Worm (Caenorhabditis elegans) whole organism, L2 larva: ENCODE measurements around the gene C33F10.14.
"Not testable (repeated sequence)": the region's sequence is repeated elsewhere in the genome, so short reads cannot be mapped to it uniquely, and the experiment has no call there.

ENCODE experiments used
- C34F6.9 ChIP-seq: fragments of 150-350 bp; optimal IDR thresholded peaks from 2 replicates; lab custom pipeline; 2014; ENCODE audit warnings: missing biosample characterization, missing genetic modification characterization
- F13H6.1 ChIP-seq: sonication (generic microtip); optimal IDR thresholded peaks from 2 replicates; lab custom pipeline; 2016; ENCODE audit warnings: missing genetic modification characterization, missing compliant biosample characterization
- Y55F3AM.14 ChIP-seq: fragments of 200-800 bp; sonication (Bioruptor generic); optimal IDR thresholded peaks from 2 replicates; lab custom pipeline; 2018; ENCODE audit warnings: mild to moderate bottlenecking, missing genetic modification characterization, missing compliant biosample characterization
- alr-1 ChIP-seq: fragments of 150-350 bp; optimal IDR thresholded peaks from 2 replicates; lab custom pipeline; 2014; ENCODE audit warnings: missing biosample characterization, missing genetic modification characterization
- blmp-1 ChIP-seq: sonication (generic microtip); optimal IDR thresholded peaks from 2 replicates; lab custom pipeline; 2017; ENCODE audit warnings: missing genetic modification characterization, mild to moderate bottlenecking, missing compliant biosample characterization, antibody characterized with exemption, moderate library complexity; ENCODE audit not compliant: insufficient read depth
- dmd-4 ChIP-seq: sonication (generic microtip); optimal IDR thresholded peaks from 2 replicates; lab custom pipeline; 2017; ENCODE audit warnings: missing biosample characterization, missing genetic modification characterization
- gmeb-1 ChIP-seq: fragments of 150-350 bp; optimal IDR thresholded peaks from 2 replicates; lab custom pipeline; 2014; ENCODE audit warnings: missing biosample characterization, missing genetic modification characterization
- lin-39 ChIP-seq: fragments of 150-350 bp; optimal IDR thresholded peaks from 2 replicates; lab custom pipeline; 2014; ENCODE audit warnings: missing biosample characterization, missing genetic modification reagents, missing genetic modification characterization
- lsy-2 ChIP-seq, 2 experiments: fragments of 150-350 bp in 1 of 2; sonication (generic microtip) in 1 of 2; optimal IDR thresholded peaks; 2 replicates each; lab custom pipeline; 2014 to 2017; ENCODE audit warnings: missing biosample characterization in 2 of 2, missing genetic modification characterization in 2 of 2
- mab-5 ChIP-seq: fragments of 150-350 bp; optimal IDR thresholded peaks from 2 replicates; lab custom pipeline; 2014; ENCODE audit warnings: missing biosample characterization, missing genetic modification characterization
- mbf-1 ChIP-seq: sonication (generic microtip); optimal IDR thresholded peaks from 2 replicates; lab custom pipeline; 2017; ENCODE audit warnings: missing biosample characterization, missing genetic modification characterization
- nhr-10 ChIP-seq: sonication (generic microtip); optimal IDR thresholded peaks from 2 replicates; lab custom pipeline; 2017; ENCODE audit warnings: missing biosample characterization, missing genetic modification characterization
- nhr-129 ChIP-seq: fragments of 150-350 bp; optimal IDR thresholded peaks from 2 replicates; lab custom pipeline; 2014; ENCODE audit warnings: missing biosample characterization, missing genetic modification characterization
- nhr-21 ChIP-seq: fragments of 150-350 bp; optimal IDR thresholded peaks from 2 replicates; lab custom pipeline; 2014; ENCODE audit warnings: missing biosample characterization, missing genetic modification characterization
- nhr-25 ChIP-seq: fragments of 150-350 bp; sonication (generic microtip); optimal IDR thresholded peaks from 3 replicates; lab custom pipeline; 2014; ENCODE audit warnings: missing biosample characterization, missing genetic modification characterization
- sem-4 ChIP-seq: fragments of 150-350 bp; optimal IDR thresholded peaks from 2 replicates; lab custom pipeline; 2014; ENCODE audit warnings: missing biosample characterization, missing genetic modification reagents, missing genetic modification characterization
- zag-1 ChIP-seq: fragments of 150-350 bp; optimal IDR thresholded peaks from 2 replicates; lab custom pipeline; 2014; ENCODE audit warnings: missing biosample characterization, missing genetic modification characterization
- ztf-4 ChIP-seq: fragments of 150-350 bp; optimal IDR thresholded peaks from 2 replicates; lab custom pipeline; 2014; ENCODE audit warnings: missing biosample characterization, missing genetic modification characterization

C33F10.14 gene

ce11 chrII:4834761-4835160 lies 37.6 kb downstream of the C33F10.14 start, which contains the start of the genes C33F10.11 and C33F10.1:
TSS of gene C33F10.11 (minus strand) at chrII:4834861.
TSS of gene C33F10.1 (plus strand) at chrII:4835023.
- TF ChIP-seq gmeb-1 (tag; lab: Kevin White, UChicago) (no peak), Y55F3AM.14 (no peak), F13H6.1 (tag; lab: Kevin White, UChicago) (no peak), nhr-129 (no peak), zag-1 (tag; lab: Kevin White, UChicago) (no peak), sem-4 (tag; lab: Kevin White, UChicago) (no peak), lin-39 (tag; lab: Kevin White, UChicago) (no peak), nhr-10 (no peak), mab-5 (tag; lab: Kevin White, UChicago) (no peak), mbf-1 (no peak), C34F6.9 (tag; lab: Kevin White, UChicago) (no peak), ztf-4 (tag; lab: Kevin White, UChicago) (no peak), lsy-2 (tag; optimal IDR thresholded peaks at IDR 0.05; lab: Kevin White, UChicago) (no peak), blmp-1 (tag; lab: Kevin White, UChicago) (no peak)

- TF ChIP-seq alr-1 (tag; lab: Kevin White, UChicago) = no peak
Measured at ce11 chrII:4837659-4838058, 40.5 kb downstream of the C33F10.14 start, which contains the start of gene C33F10.12. TSS of gene C33F10.12 (minus strand) at chrII:4837759.

ce11 chrII:4842143-4842658 lies 45.0 kb downstream of the C33F10.14 start, which contains the start of the genes T23B7.2 and nspd-4:
TSS of gene T23B7.2 (minus strand) at chrII:4842243.
TSS of gene nspd-4 (plus strand) at chrII:4842608.
- not testable (repeated sequence) for TF ChIP-seq nhr-21, dmd-4, nhr-25 (tag; lab: Kevin White, UChicago)
